Worm (Caenorhabditis elegans) whole organism, late embryonic: Measurements from ENCODE around the gene srg-57.

Source experiments
- Y22D7AL.16 ChIP-seq: sonication (generic microtip); optimal IDR thresholded peaks from 2 replicates; lab custom pipeline; 2016; ENCODE audit warnings: missing genetic modification characterization, missing compliant biosample characterization
- ama-1 ChIP-seq: fragments of 150-350 bp; optimal IDR thresholded peaks from 2 replicates; lab custom pipeline; 2014
- ceh-14 ChIP-seq: sonication (generic microtip); optimal IDR thresholded peaks from 2 replicates; lab custom pipeline; 2016; ENCODE audit warnings: missing genotype, missing genetic modification characterization, missing compliant biosample characterization
- ceh-19 ChIP-seq: fragments of 200-800 bp; sonication (Bioruptor generic); optimal IDR thresholded peaks from 2 replicates; lab custom pipeline; 2018; ENCODE audit warnings: mild to moderate bottlenecking, missing genetic modification characterization, missing compliant biosample characterization
- ceh-2 ChIP-seq: sonication (generic microtip); optimal IDR thresholded peaks from 2 replicates; lab custom pipeline; 2016; ENCODE audit warnings: missing genotype, missing genetic modification characterization, missing compliant biosample characterization
- ceh-22 ChIP-seq: sonication (generic microtip); optimal IDR thresholded peaks from 2 replicates; lab custom pipeline; 2017; ENCODE audit warnings: missing biosample characterization, missing genetic modification characterization
- ceh-30 ChIP-seq: fragments of 150-350 bp; optimal IDR thresholded peaks from 2 replicates; lab custom pipeline; 2014; ENCODE audit warnings: missing biosample characterization, missing genetic modification characterization
- ceh-34 ChIP-seq: sonication (generic microtip); optimal IDR thresholded peaks from 2 replicates; lab custom pipeline; 2016; ENCODE audit warnings: mild to moderate bottlenecking, missing genetic modification characterization, missing compliant biosample characterization
- ceh-45 ChIP-seq: fragments of 200-800 bp; sonication (Bioruptor generic); IDR thresholded peaks from 2 replicates; pipeline ENCODE4 v1.3.6; 2022; ENCODE audit warnings: missing genetic modification reagents, missing genetic modification characterization, missing compliant biosample characterization
- ceh-6 ChIP-seq: fragments of 200-800 bp; sonication (Bioruptor generic); optimal IDR thresholded peaks from 2 replicates; lab custom pipeline; 2018; ENCODE audit warnings: mild to moderate bottlenecking, missing genetic modification characterization, missing compliant biosample characterization
- ceh-9 ChIP-seq: sonication (generic microtip); optimal IDR thresholded peaks from 2 replicates; lab custom pipeline; 2016; ENCODE audit warnings: mild to moderate bottlenecking, missing genetic modification characterization, inconsistent platforms, missing compliant biosample characterization
- che-1 ChIP-seq: sonication (generic microtip); optimal IDR thresholded peaks from 2 replicates; lab custom pipeline; 2016; ENCODE audit warnings: mild to moderate bottlenecking, missing genetic modification characterization, missing compliant biosample characterization
- dmd-4 ChIP-seq: sonication (generic microtip); optimal IDR thresholded peaks from 2 replicates; lab custom pipeline; 2016; ENCODE audit warnings: borderline replicate concordance, missing genetic modification characterization, missing compliant biosample characterization
- dve-1 ChIP-seq: sonication (generic microtip); optimal IDR thresholded peaks from 2 replicates; lab custom pipeline; 2017; ENCODE audit warnings: antibody characterized with exemption, mild to moderate bottlenecking, missing genetic modification characterization, missing compliant biosample characterization
- elt-2 ChIP-seq: sonication (generic microtip); optimal IDR thresholded peaks from 2 replicates; lab custom pipeline; 2016; ENCODE audit warnings: missing genetic modification reagents, missing genetic modification characterization, missing compliant biosample characterization
- ets-4 ChIP-seq: sonication (generic microtip); optimal IDR thresholded peaks from 2 replicates; lab custom pipeline; 2016; ENCODE audit warnings: missing genetic modification characterization, missing compliant biosample characterization
- eyg-1 ChIP-seq: sonication (generic microtip); optimal IDR thresholded peaks from 2 replicates; lab custom pipeline; 2016; ENCODE audit warnings: missing genotype, missing genetic modification characterization, missing compliant biosample characterization
- fkh-10 ChIP-seq: fragments of 150-350 bp; optimal IDR thresholded peaks from 2 replicates; lab custom pipeline; 2014; ENCODE audit warnings: missing biosample characterization, missing genetic modification reagents, missing genetic modification characterization
- gmeb-2 ChIP-seq: sonication (generic microtip); optimal IDR thresholded peaks from 2 replicates; lab custom pipeline; 2016; ENCODE audit warnings: missing genetic modification characterization, inconsistent platforms, missing compliant biosample characterization
- hlh-15 ChIP-seq: sonication (generic microtip); optimal IDR thresholded peaks from 2 replicates; lab custom pipeline; 2016; ENCODE audit warnings: missing genetic modification characterization, missing compliant biosample characterization
- hlh-30 ChIP-seq: sonication (generic microtip); optimal IDR thresholded peaks from 2 replicates; lab custom pipeline; 2017; ENCODE audit warnings: antibody characterized with exemption, missing genetic modification characterization, missing compliant biosample characterization; ENCODE audit not compliant: insufficient read depth
- hlh-6 ChIP-seq: sonication (generic microtip); optimal IDR thresholded peaks from 2 replicates; lab custom pipeline; 2016; ENCODE audit warnings: missing genotype, missing genetic modification characterization, missing compliant biosample characterization
- hlh-8 ChIP-seq: sonication (generic microtip); optimal IDR thresholded peaks from 2 replicates; lab custom pipeline; 2016; ENCODE audit warnings: missing genotype, missing genetic modification characterization, missing compliant biosample characterization
- lim-6 ChIP-seq: sonication (generic microtip); optimal IDR thresholded peaks from 2 replicates; lab custom pipeline; 2016; ENCODE audit warnings: missing genetic modification characterization, missing compliant biosample characterization
- madf-2 ChIP-seq: sonication (generic microtip); optimal IDR thresholded peaks from 2 replicates; lab custom pipeline; 2017; ENCODE audit warnings: missing genetic modification characterization, missing compliant biosample characterization
- nfya-1 ChIP-seq: sonication (generic microtip); optimal IDR thresholded peaks from 2 replicates; lab custom pipeline; 2017; ENCODE audit warnings: missing genetic modification characterization, mild to moderate bottlenecking, missing compliant biosample characterization, antibody characterized with exemption, moderate library complexity
- nhr-11 ChIP-seq: fragments of 150-350 bp; optimal IDR thresholded peaks from 2 replicates; lab custom pipeline; 2014; ENCODE audit warnings: missing biosample characterization, missing genetic modification characterization
- nhr-232 ChIP-seq: sonication (generic microtip); optimal IDR thresholded peaks from 2 replicates; lab custom pipeline; 2016; ENCODE audit warnings: missing genetic modification characterization, missing compliant biosample characterization
- pat-9 ChIP-seq: fragments of 200-800 bp; sonication (Bioruptor generic); optimal IDR thresholded peaks from 2 replicates; lab custom pipeline; 2018; ENCODE audit warnings: mild to moderate bottlenecking, missing genetic modification characterization, moderate library complexity, missing compliant biosample characterization
- pax-1 ChIP-seq: fragments of 150-350 bp; optimal IDR thresholded peaks from 2 replicates; lab custom pipeline; 2014; ENCODE audit warnings: missing biosample characterization, missing genetic modification characterization
- rnt-1 ChIP-seq: sonication (generic microtip); optimal IDR thresholded peaks from 2 replicates; lab custom pipeline; 2016; ENCODE audit warnings: missing genetic modification characterization, missing compliant biosample characterization
- sdc-2 ChIP-seq: sonication (generic microtip); optimal IDR thresholded peaks from 2 replicates; lab custom pipeline; 2016; ENCODE audit warnings: missing genotype, missing genetic modification characterization, missing compliant biosample characterization
- tbx-2 ChIP-seq: sonication (generic microtip); optimal IDR thresholded peaks from 2 replicates; lab custom pipeline; 2016; ENCODE audit warnings: missing genetic modification characterization, missing compliant biosample characterization
- tbx-7 ChIP-seq: sonication (generic microtip); optimal IDR thresholded peaks from 2 replicates; lab custom pipeline; 2016; ENCODE audit warnings: missing genotype, missing genetic modification characterization, missing compliant biosample characterization
- unc-3 ChIP-seq, 2 experiments: fragments of 200-800 bp in 1 of 2; sonication (Bioruptor generic) in 1 of 2; sonication (generic microtip) in 1 of 2; conservative IDR thresholded peaks in 1 of 2; optimal IDR thresholded peaks in 1 of 2; 2 replicates each; pipeline versions ENCODE4 v1.3.6 to Lab custom; 2016 to 2022; ENCODE audit warnings: missing compliant biosample characterization in 2 of 2, missing genetic modification characterization in 2 of 2, missing genetic modification reagents in 1 of 2
- unc-55 ChIP-seq: sonication (generic microtip); optimal IDR thresholded peaks from 2 replicates; lab custom pipeline; 2017; ENCODE audit warnings: missing biosample characterization, missing genetic modification reagents, missing genetic modification characterization
- zip-5 ChIP-seq: sonication (generic microtip); optimal IDR thresholded peaks from 2 replicates; lab custom pipeline; 2016; ENCODE audit warnings: missing genetic modification characterization, missing compliant biosample characterization

The srg-57 gene

DNA sequence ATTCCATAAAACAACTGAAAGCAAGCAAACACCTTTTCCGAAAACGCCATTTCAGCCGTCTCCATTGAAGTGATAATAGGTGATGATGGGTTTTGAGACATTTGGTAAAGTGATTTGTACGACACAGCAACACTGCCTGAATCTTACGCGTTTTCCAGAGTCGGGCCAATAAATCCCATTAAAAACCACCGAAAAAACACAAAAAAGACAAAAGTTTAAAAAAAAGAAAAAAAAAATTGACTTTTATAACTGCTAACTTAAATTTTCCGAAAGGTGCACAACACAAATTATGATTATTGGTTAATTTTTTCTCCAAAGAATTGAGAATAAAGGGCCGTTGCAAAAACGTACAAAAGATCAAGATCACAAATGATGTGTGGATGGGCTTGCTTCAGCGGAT lies at the start of gene srg-57:
Gene srg-57, minus strand, starts transcription at position 101 of the 400 bp plus-strand sequence.
- TF ChIP-seq dmd-4 (tag; lab: Kevin White, UChicago) (no peak), ceh-19 (no peak), hlh-15 (tag; lab: Kevin White, UChicago) (no peak), che-1 (tag; lab: Kevin White, UChicago) (no peak), ceh-2 (tag; lab: Kevin White, UChicago) (no peak), ama-1 (lab: Kevin White, UChicago) (no peak), lim-6 (tag; lab: Kevin White, UChicago) (no peak), ceh-22 (no peak), unc-3 (GFP tag; conservative IDR thresholded peaks at IDR 0.05; lab: Robert Waterston, UW) (no peak), unc-3 (tag; optimal IDR thresholded peaks at IDR 0.05; lab: Kevin White, UChicago) (no peak), zip-5 (tag; lab: Kevin White, UChicago) (no peak), hlh-8 (tag; lab: Kevin White, UChicago) (no peak), sdc-2 (no peak), tbx-7 (no peak), ceh-34 (tag; lab: Kevin White, UChicago) (no peak)
- TF ChIP-seq, all 69 proteins: peak for 0

ce11 chrV:2780786-2781185 lies 46.5 kb upstream of the srg-57 start, which contains the start of gene R05D8.11:
TSS of gene R05D8.11 (minus strand) at chrV:2780886.
- TF ChIP-seq elt-2 (tag; lab: Kevin White, UChicago) (no peak), pax-1 (no peak)

DNA sequence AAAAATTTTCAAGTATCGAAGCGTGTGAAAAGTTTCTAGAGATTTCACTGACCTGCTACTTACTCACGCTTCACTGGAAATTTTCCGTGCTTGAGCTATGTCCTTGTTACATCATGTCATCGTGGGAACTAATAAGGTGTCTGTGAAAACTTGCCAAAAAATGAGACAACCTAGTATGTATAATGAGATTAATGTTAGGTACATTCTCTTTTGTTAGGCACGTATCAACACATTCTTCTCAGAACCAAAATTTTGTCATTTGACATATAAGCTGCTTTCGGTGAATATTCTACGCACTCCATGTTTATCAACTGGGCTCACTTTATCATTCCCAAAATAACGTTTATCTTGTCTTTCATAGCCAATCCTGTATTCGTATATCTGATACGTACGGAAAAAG lies 39.8 kb upstream of the srg-57 start, which contains the start of gene srj-18:
Gene srj-18, plus strand, starts transcription at position 301 of the 400 bp plus-strand sequence.
- no peak for TF ChIP-seq nhr-11 (tag; lab: Kevin White, UChicago)
- TF ChIP-seq ceh-6 (GFP tag; lab: Kevin White, UChicago) = no peak
- TF ChIP-seq ceh-9 (tag; lab: Kevin White, UChicago) = no peak
- TF ChIP-seq fkh-10 (GFP tag; lab: Kevin White, UChicago) = no peak
- no peak for TF ChIP-seq Y22D7AL.16
- TF ChIP-seq unc-55 (GFP tag; lab: Kevin White, UChicago) = no peak
- no peak for TF ChIP-seq ceh-34 (tag; lab: Kevin White, UChicago)

DNA sequence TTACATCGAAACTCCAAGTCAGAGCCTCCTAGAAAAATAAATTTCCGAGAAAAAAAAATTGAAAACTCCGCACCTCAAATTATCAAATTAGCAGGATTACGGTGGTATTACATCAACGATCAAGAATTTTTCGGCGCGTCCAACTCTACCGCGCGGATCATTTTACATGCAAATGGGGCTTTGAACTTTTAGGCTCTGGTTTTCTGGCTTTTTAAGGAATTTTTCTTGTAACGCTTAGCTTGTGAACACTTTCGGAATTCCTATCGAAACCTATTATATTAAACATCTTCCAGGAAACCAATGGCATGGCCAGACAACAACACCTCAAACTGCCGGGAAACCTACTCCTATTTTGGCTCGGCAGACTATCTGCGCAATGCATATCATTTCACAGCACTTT lies 37.3 kb upstream of the srg-57 start, which contains the start of gene srh-56:
Gene srh-56, plus strand, starts transcription at position 301 of the 400 bp plus-strand sequence.
- TF ChIP-seq pat-9 (no peak), eyg-1 (tag; lab: Kevin White, UChicago) (no peak), ceh-22 (no peak), ets-4 (tag; lab: Kevin White, UChicago) (no peak), hlh-15 (tag; lab: Kevin White, UChicago) (no peak), tbx-2 (tag; lab: Kevin White, UChicago) (no peak)

- TF ChIP-seq che-1 (tag; lab: Kevin White, UChicago) = no peak
- TF ChIP-seq ceh-2 (tag; lab: Kevin White, UChicago) = no peak
- TF ChIP-seq ceh-30 = no peak
- TF ChIP-seq tbx-7 = no peak
- TF ChIP-seq rnt-1 (tag; lab: Kevin White, UChicago) = no peak
- TF ChIP-seq Y22D7AL.16 = no peak
- no peak for TF ChIP-seq hlh-30 (tag; lab: Kevin White, UChicago)
- TF ChIP-seq ceh-6 (GFP tag; lab: Kevin White, UChicago) = no peak
These were observed 35.5 kb upstream of the srg-57 start, which contains the start of gene dhs-15 for ce11 chrV:2769754-2770153. TSS of gene dhs-15 (minus strand) at chrV:2769854.

ce11 chrV:2767465-2767864 lies 33.2 kb upstream of the srg-57 start, which contains the start of gene R05D8.9:
TSS of gene R05D8.9 (minus strand) at chrV:2767565.
- no peak for TF ChIP-seq nhr-11 (tag; lab: Kevin White, UChicago)
- TF ChIP-seq zip-5 (tag; lab: Kevin White, UChicago) = no peak

DNA sequence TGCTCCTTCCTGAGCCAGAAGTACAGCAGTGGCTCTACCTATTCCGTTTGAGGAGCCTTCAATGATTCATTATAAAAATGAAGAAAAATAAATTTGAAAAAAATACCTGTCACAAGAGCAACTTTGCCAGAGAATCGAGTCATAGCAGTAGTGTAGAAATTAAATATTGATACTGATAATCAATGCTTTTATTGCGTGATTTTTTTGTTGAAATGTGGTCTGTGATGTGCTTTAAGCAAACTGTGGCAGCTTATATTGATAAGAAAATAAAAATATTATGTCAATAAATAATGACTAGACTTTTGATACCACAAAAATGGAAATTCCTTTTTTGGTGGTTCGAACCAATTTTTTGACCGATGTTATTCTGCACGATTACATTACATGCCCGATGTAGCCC lies 30.8 kb upstream of the srg-57 start, which contains the start of gene dhs-14:
Gene dhs-14, minus strand, starts transcription at position 149 of the 400 bp plus-strand sequence.
- TF ChIP-seq nfya-1 (tag; lab: Kevin White, UChicago) = no peak
- no peak for TF ChIP-seq gmeb-2
- no peak for TF ChIP-seq ceh-14 (tag; lab: Kevin White, UChicago)
- no peak for TF ChIP-seq rnt-1 (tag; lab: Kevin White, UChicago)
- no peak for TF ChIP-seq ama-1 (lab: Kevin White, UChicago)
- no peak for TF ChIP-seq Y22D7AL.16
- no peak for TF ChIP-seq hlh-8 (tag; lab: Kevin White, UChicago)
- TF ChIP-seq ceh-45 = no peak
- no peak for TF ChIP-seq dve-1 (tag; lab: Kevin White, UChicago)
- TF ChIP-seq hlh-30 (tag; lab: Kevin White, UChicago) = no peak
- TF ChIP-seq madf-2 (tag; lab: Kevin White, UChicago) = no peak
- no peak for TF ChIP-seq sdc-2
- TF ChIP-seq tbx-2 (tag; lab: Kevin White, UChicago) = no peak
- TF ChIP-seq hlh-15 (tag; lab: Kevin White, UChicago) = no peak
- TF ChIP-seq hlh-6 = no peak
- no peak for TF ChIP-seq nhr-232
- TF ChIP-seq nhr-11 (tag; lab: Kevin White, UChicago) = no peak
